Fruit fly (Drosophila melanogaster) whole organism, prepupa: ENCODE data around the gene CG5815.
A peak's percentile ranks its signal among the peaks of the same experiment; 100 is the strongest.

ENCODE experiments used
- Blimp-1 ChIP-seq: fragments of 200-800 bp; sonication (Bioruptor generic); optimal IDR thresholded peaks from 3 replicates; lab custom pipeline; 2017; ENCODE audit warnings: missing biosample characterization, missing genetic modification characterization, mild to moderate bottlenecking, moderate library complexity, missing genetic modification reagents
- CG10669 ChIP-seq: fragments of 200-800 bp; sonication (Bioruptor generic); optimal IDR thresholded peaks from 3 replicates; lab custom pipeline; 2018; ENCODE audit warnings: missing biosample characterization, mild to moderate bottlenecking, missing genetic modification characterization, moderate library complexity
- CG11294 ChIP-seq: fragments of 200-800 bp; sonication (Bioruptor generic); IDR thresholded peaks from 2 replicates; pipeline ENCODE4 v1.3.6; 2022; ENCODE audit warnings: missing biosample characterization, missing genetic modification characterization
- CG11762 ChIP-seq: fragments of 200-800 bp; sonication (Bioruptor generic); optimal IDR thresholded peaks from 3 replicates; lab custom pipeline; 2016; ENCODE audit warnings: missing biosample characterization, missing genetic modification characterization; ENCODE audit not compliant: insufficient read depth
- CG15336 ChIP-seq: fragments of 200-800 bp; sonication (Bioruptor generic); IDR thresholded peaks from 2 replicates; pipeline ENCODE4 v1.3.6; 2022; ENCODE audit warnings: missing biosample characterization, missing genetic modification characterization
- CG1621 ChIP-seq: fragments of 200-800 bp; sonication (Bioruptor generic); optimal IDR thresholded peaks from 3 replicates; lab custom pipeline; 2018; ENCODE audit warnings: missing biosample characterization, mild to moderate bottlenecking, missing genetic modification characterization
- CG3032 ChIP-seq: fragments of 200-800 bp; optimal IDR thresholded peaks from 2 replicates; lab custom pipeline; 2019; ENCODE audit warnings: missing biosample characterization, mild to moderate bottlenecking, missing genetic modification characterization, moderate library complexity
- CG32006 ChIP-seq: fragments of 200-800 bp; sonication (Bioruptor generic); optimal IDR thresholded peaks from 3 replicates; lab custom pipeline; 2017; ENCODE audit warnings: missing biosample characterization, mild to moderate bottlenecking, missing genetic modification characterization
- CG3919 ChIP-seq: fragments of 200-800 bp; sonication (Bioruptor generic); optimal IDR thresholded peaks from 3 replicates; lab custom pipeline; 2016; ENCODE audit warnings: missing biosample characterization, missing genetic modification characterization
- CG6163 ChIP-seq: fragments of 200-800 bp; sonication (Bioruptor generic); IDR thresholded peaks from 3 replicates; pipeline ENCODE4 v1.3.6; 2022; ENCODE audit warnings: missing biosample characterization, missing genetic modification characterization
- CG6276 ChIP-seq: fragments of 200-800 bp; sonication (Bioruptor generic); optimal IDR thresholded peaks from 2 replicates; lab custom pipeline; 2017; ENCODE audit warnings: missing biosample characterization, mild to moderate bottlenecking, missing genetic modification characterization
- CG6792 ChIP-seq: fragments of 200-800 bp; sonication (Bioruptor generic); optimal IDR thresholded peaks from 3 replicates; lab custom pipeline; 2016; ENCODE audit warnings: missing biosample characterization, missing genetic modification characterization
- CG6808 ChIP-seq: fragments of 200-800 bp; sonication (Bioruptor generic); optimal IDR thresholded peaks from 3 replicates; lab custom pipeline; 2017; ENCODE audit warnings: missing biosample characterization, missing genetic modification characterization, mild to moderate bottlenecking, moderate library complexity, missing genetic modification reagents
- CG6854 ChIP-seq: fragments of 200-800 bp; sonication (Bioruptor generic); optimal IDR thresholded peaks from 2 replicates; lab custom pipeline; 2017; ENCODE audit warnings: missing biosample characterization, mild to moderate bottlenecking, missing genetic modification characterization
- CG7368 ChIP-seq: fragments of 200-800 bp; sonication (Bioruptor generic); optimal IDR thresholded peaks from 3 replicates; lab custom pipeline; 2016; ENCODE audit warnings: missing biosample characterization, missing genetic modification characterization
- CG8319 ChIP-seq: fragments of 200-800 bp; sonication (Bioruptor generic); optimal IDR thresholded peaks from 3 replicates; lab custom pipeline; 2016; ENCODE audit warnings: missing biosample characterization, missing genetic modification characterization
- CG8632 ChIP-seq: fragments of 200-800 bp; sonication (Bioruptor generic); optimal IDR thresholded peaks from 3 replicates; lab custom pipeline; 2016; ENCODE audit warnings: missing biosample characterization, missing genetic modification characterization
- CG9139 ChIP-seq: fragments of 200-800 bp; sonication (Bioruptor generic); optimal IDR thresholded peaks from 3 replicates; lab custom pipeline; 2017; ENCODE audit warnings: missing biosample characterization, mild to moderate bottlenecking, missing genetic modification characterization
- Eip75B ChIP-seq: fragments of 200-800 bp; sonication (Bioruptor generic); optimal IDR thresholded peaks from 3 replicates; lab custom pipeline; 2016; ENCODE audit warnings: missing biosample characterization, missing genetic modification characterization
- Eip78C ChIP-seq: fragments of 200-800 bp; sonication (Bioruptor generic); peaks from one replicate; lab custom pipeline; 2016; ENCODE audit warnings: missing biosample characterization, missing genetic modification characterization
- Eip93F ChIP-seq: fragments of 200-800 bp; sonication (Bioruptor generic); optimal IDR thresholded peaks from 2 replicates; lab custom pipeline; 2016; ENCODE audit warnings: missing biosample characterization, mild to moderate bottlenecking, missing genetic modification characterization
- Ets21C ChIP-seq: fragments of 200-800 bp; sonication (Bioruptor generic); optimal IDR thresholded peaks from 3 replicates; lab custom pipeline; 2016; ENCODE audit warnings: missing biosample characterization, missing genetic modification characterization
- Hr38 ChIP-seq: sonication (Bioruptor generic); optimal IDR thresholded peaks from 2 replicates; lab custom pipeline; 2016; ENCODE audit warnings: missing biosample characterization, missing genetic modification characterization
- Hr39 ChIP-seq: fragments of 200-800 bp; sonication (Bioruptor generic); optimal IDR thresholded peaks from 2 replicates; lab custom pipeline; 2016; ENCODE audit warnings: missing biosample characterization, missing genetic modification characterization
- Hr4 ChIP-seq: fragments of 200-800 bp; sonication (Bioruptor generic); optimal IDR thresholded peaks from 3 replicates; lab custom pipeline; 2016; ENCODE audit warnings: missing biosample characterization, missing genetic modification characterization
- Lpt ChIP-seq: fragments of 200-800 bp; sonication (Bioruptor generic); optimal IDR thresholded peaks from 3 replicates; lab custom pipeline; 2016; ENCODE audit warnings: missing biosample characterization, missing genetic modification characterization
- Met ChIP-seq: fragments of 200-800 bp; sonication (Bioruptor generic); optimal IDR thresholded peaks from 3 replicates; lab custom pipeline; 2016; ENCODE audit warnings: missing biosample characterization, missing genetic modification characterization
- Smox ChIP-seq: fragments of 200-800 bp; sonication (Bioruptor generic); optimal IDR thresholded peaks from 3 replicates; lab custom pipeline; 2016; ENCODE audit warnings: missing biosample characterization, missing genetic modification characterization
- Sox14 ChIP-seq: fragments of 200-800 bp; sonication (Bioruptor generic); optimal IDR thresholded peaks from 3 replicates; lab custom pipeline; 2016; ENCODE audit warnings: missing biosample characterization, missing genetic modification characterization
- Sox15 ChIP-seq: fragments of 200-800 bp; sonication (Bioruptor generic); optimal IDR thresholded peaks from 3 replicates; lab custom pipeline; 2016; ENCODE audit warnings: missing biosample characterization, missing genetic modification characterization
- acj6 ChIP-seq: fragments of 200-800 bp; sonication (Bioruptor generic); optimal IDR thresholded peaks from 3 replicates; lab custom pipeline; 2016; ENCODE audit warnings: missing biosample characterization, missing genetic modification characterization
- cyc ChIP-seq: fragments of 200-800 bp; sonication (Bioruptor generic); optimal IDR thresholded peaks from 3 replicates; lab custom pipeline; 2016; ENCODE audit warnings: missing biosample characterization, missing genetic modification characterization
- dsx ChIP-seq: fragments of 200-800 bp; optimal IDR thresholded peaks from 3 replicates; lab custom pipeline; 2019; ENCODE audit warnings: missing biosample characterization, mild to moderate bottlenecking, missing genetic modification characterization, moderate library complexity; ENCODE audit not compliant: poor library complexity, severe bottlenecking
- eg ChIP-seq: fragments of 200-800 bp; sonication (Bioruptor generic); IDR thresholded peaks from 3 replicates; pipeline ENCODE4 v1.3.6; 2022; ENCODE audit warnings: missing biosample characterization, missing genetic modification characterization
- fd59A ChIP-seq: fragments of 200-800 bp; sonication (Bioruptor generic); optimal IDR thresholded peaks from 2 replicates; lab custom pipeline; 2017; ENCODE audit warnings: missing biosample characterization, mild to moderate bottlenecking, missing genetic modification characterization, missing genetic modification reagents
- fd85E ChIP-seq: fragments of 200-800 bp; sonication (Bioruptor generic); optimal IDR thresholded peaks from 3 replicates; lab custom pipeline; 2016; ENCODE audit warnings: missing biosample characterization, missing genetic modification characterization
- fkh ChIP-seq: fragments of 200-800 bp; sonication (Bioruptor generic); optimal IDR thresholded peaks from 3 replicates; lab custom pipeline; 2017; ENCODE audit warnings: missing biosample characterization, mild to moderate bottlenecking, missing genetic modification characterization, moderate library complexity
- lz ChIP-seq: fragments of 200-800 bp; sonication (Bioruptor generic); optimal IDR thresholded peaks from 3 replicates; lab custom pipeline; 2016; ENCODE audit warnings: missing biosample characterization, missing genetic modification characterization
- net ChIP-seq: fragments of 200-800 bp; sonication (Bioruptor generic); optimal IDR thresholded peaks from 3 replicates; lab custom pipeline; 2016; ENCODE audit warnings: missing biosample characterization, missing genetic modification characterization
- pdm3 ChIP-seq: fragments of 200-800 bp; sonication (Bioruptor generic); optimal IDR thresholded peaks from 3 replicates; lab custom pipeline; 2016; ENCODE audit warnings: missing biosample characterization, missing genetic modification characterization
- salr ChIP-seq, 2 experiments: fragments of 200-800 bp; sonication (Bioruptor generic); optimal IDR thresholded peaks; 3 replicates each; lab custom pipeline; 2016 to 2018; ENCODE audit warnings: missing biosample characterization in 2 of 2, missing genetic modification characterization in 2 of 2, mild to moderate bottlenecking in 1 of 2
- spab ChIP-seq: fragments of 200-800 bp; sonication (Bioruptor generic); optimal IDR thresholded peaks from 2 replicates; lab custom pipeline; 2017; ENCODE audit warnings: missing biosample characterization, mild to moderate bottlenecking, missing genetic modification characterization, missing genetic modification reagents
- ss ChIP-seq, 2 experiments: fragments of 200-800 bp; sonication (Bioruptor generic); optimal IDR thresholded peaks; 2 replicates in 1 of 2; 3 replicates in 1 of 2; lab custom pipeline; 2017 to 2018; ENCODE audit warnings: mild to moderate bottlenecking in 2 of 2, missing biosample characterization in 2 of 2, missing genetic modification characterization in 2 of 2, moderate library complexity in 1 of 2
- svp ChIP-seq: fragments of 200-800 bp; sonication (Bioruptor generic); peaks from one replicate; lab custom pipeline; 2016; ENCODE audit warnings: missing biosample characterization, missing genetic modification characterization
- topi ChIP-seq: fragments of 200-800 bp; sonication (Bioruptor generic); optimal IDR thresholded peaks from 3 replicates; lab custom pipeline; 2016; ENCODE audit warnings: missing biosample characterization, missing genetic modification characterization
- vri ChIP-seq: fragments of 200-800 bp; sonication (Bioruptor generic); optimal IDR thresholded peaks from 3 replicates; lab custom pipeline; 2016; ENCODE audit warnings: missing biosample characterization, mild to moderate bottlenecking, missing genetic modification characterization

Gene CG5815

DNA sequence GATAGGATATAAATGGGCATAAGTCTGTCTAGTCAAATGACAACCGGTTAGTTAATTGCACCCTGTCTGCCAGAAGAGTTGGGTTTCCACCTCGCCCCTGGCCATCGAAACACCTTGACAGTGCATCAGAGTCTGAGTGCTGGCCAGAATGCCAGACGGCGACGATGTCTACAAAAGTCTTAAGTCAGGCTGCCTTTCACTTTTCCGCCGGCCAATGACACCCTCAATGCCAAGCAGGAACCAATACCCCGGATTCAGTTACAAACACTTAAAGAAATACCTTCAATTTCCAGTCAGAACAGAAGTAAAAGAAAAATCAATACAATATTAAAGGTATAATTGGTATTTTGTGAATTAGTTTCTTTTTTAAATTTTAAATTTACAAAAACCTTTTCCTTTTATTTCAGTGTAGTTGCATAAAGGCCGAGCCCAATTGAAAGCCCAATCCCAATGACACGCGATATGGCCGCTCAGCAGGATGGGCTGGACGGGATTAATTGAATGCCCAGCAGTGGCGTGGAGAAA lies 27.8 kb upstream of the CG5815 start (continued):
- no peak for TF ChIP-seq CG1621 (tag; lab: Kevin White, UChicago)
- TF ChIP-seq net (GFP tag; lab: Kevin White, UChicago) = peak; percentile 22
- TF ChIP-seq CG10669 = no peak
- no peak for TF ChIP-seq vri (GFP tag; lab: Kevin White, UChicago)
- TF ChIP-seq CG6276 (GFP tag; lab: Kevin White, UChicago) = peak; percentile 8
- peak; percentile 14 for TF ChIP-seq Met (GFP tag; lab: Kevin White, UChicago)
- no peak for TF ChIP-seq Hr38 (GFP tag; lab: Kevin White, UChicago)
- peak; percentile 1 for TF ChIP-seq CG11762 (GFP tag; lab: Kevin White, UChicago)
- TF ChIP-seq Eip93F (GFP tag; lab: Kevin White, UChicago) = no peak
- TF ChIP-seq svp = no peak
- TF ChIP-seq CG8319 (GFP tag; lab: Kevin White, UChicago) = peak; percentile 4
- peak; percentile 6 for TF ChIP-seq CG32006 (GFP tag; lab: Kevin White, UChicago)
- TF ChIP-seq topi (GFP tag; lab: Kevin White, UChicago) = peak; percentile 19
- no peak for TF ChIP-seq CG8632 (GFP tag; lab: Kevin White, UChicago)
- TF ChIP-seq CG6854 (GFP tag; lab: Kevin White, UChicago) = no peak
- peak; percentile 1 for TF ChIP-seq Blimp-1 (GFP tag; lab: Kevin White, UChicago)
- no peak for TF ChIP-seq CG11294
- no peak for TF ChIP-seq lz (GFP tag; lab: Kevin White, UChicago)
- peak; percentile 78 for TF ChIP-seq CG6163 (GFP tag; lab: Robert Waterston, UW)
- no peak for TF ChIP-seq Sox15 (GFP tag; lab: Kevin White, UChicago)
- TF ChIP-seq dsx (GFP tag; lab: Kevin White, UChicago) = peak; percentile 66
- no peak for TF ChIP-seq Smox (GFP tag; lab: Kevin White, UChicago)
- no peak for TF ChIP-seq pdm3 (GFP tag; lab: Kevin White, UChicago)
- TF ChIP-seq fd59A (GFP tag; lab: Kevin White, UChicago) = no peak
- no peak for TF ChIP-seq cyc (GFP tag; lab: Kevin White, UChicago)
- no peak for TF ChIP-seq fd85E
- TF ChIP-seq Sox14 (GFP tag; lab: Kevin White, UChicago) = no peak
- TF ChIP-seq CG15336 (GFP tag; lab: Robert Waterston, UW) = peak; percentile 17; the same call in 1 of the 2 replicates
- TF ChIP-seq CG6792 (GFP tag; lab: Kevin White, UChicago) = peak; percentile 16
- TF ChIP-seq CG3032 = peak; percentile 51
- TF ChIP-seq, all 60 proteins: peak for 26

DNA sequence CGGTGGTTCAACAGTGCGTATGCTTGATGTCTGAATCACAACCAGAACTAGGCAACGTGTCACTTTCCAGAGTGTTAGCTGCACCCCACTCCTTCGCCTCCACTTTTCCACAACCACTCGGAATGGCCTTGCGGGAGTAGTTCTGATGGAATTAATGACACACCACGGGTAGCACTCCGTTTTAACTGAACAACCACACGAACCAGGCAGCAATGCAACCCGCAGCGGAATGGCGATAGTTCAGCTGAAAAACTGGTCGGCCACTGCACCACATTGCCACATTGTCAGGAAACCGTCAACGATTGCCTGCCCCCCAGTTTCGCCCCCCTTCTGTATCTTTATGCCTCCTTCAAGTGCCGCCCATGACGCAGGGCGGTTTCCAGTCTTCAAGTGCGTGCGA lies 24.8 kb upstream of the CG5815 start, which contains the start of gene Cpr97Ea:
TSS of gene Cpr97Ea (minus strand) at position 230 of the 400 bp plus-strand sequence.
- TF ChIP-seq fkh (no peak), ss (GFP tag; optimal IDR thresholded peaks at IDR 0.05; lab: Kevin White, UChicago) (peak; percentile 0 to 18), CG1621 (tag; lab: Kevin White, UChicago) (peak; percentile 76), Eip78C (peak; percentile 18), Eip93F (GFP tag; lab: Kevin White, UChicago) (no peak), CG7368 (GFP tag; lab: Kevin White, UChicago) (no peak)

DNA sequence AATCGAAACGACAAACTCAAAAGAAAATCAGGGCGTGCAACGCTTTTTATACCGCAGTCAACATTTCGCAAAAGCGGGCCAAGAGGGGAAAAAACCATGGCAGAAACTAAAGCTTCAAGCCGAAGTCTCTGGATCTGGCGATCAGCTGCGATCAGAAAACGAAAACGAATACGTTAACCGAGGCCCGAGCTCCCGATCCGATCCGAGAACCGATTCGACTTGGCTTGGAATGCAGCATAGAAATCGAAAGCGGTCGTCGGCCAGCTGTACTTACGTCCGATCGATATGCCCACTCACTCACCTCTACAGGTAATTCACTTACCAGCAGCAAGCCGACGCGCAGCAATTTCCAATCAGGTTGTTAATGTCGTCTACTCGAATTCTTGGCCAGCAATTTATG lies 21.3 kb upstream of the CG5815 start, which contains the start of gene Cpr97Eb:
TSS of gene Cpr97Eb (minus strand) at position 25 of the 400 bp plus-strand sequence.
- TF ChIP-seq Hr39 (GFP tag; lab: Kevin White, UChicago) (no peak), Lpt (GFP tag; lab: Kevin White, UChicago) (peak; percentile 25), CG6163 (GFP tag; lab: Robert Waterston, UW) (peak; percentile 54; the same call in 2 of the 3 replicates), acj6 (GFP tag; lab: Kevin White, UChicago) (no peak), CG3919 (GFP tag; lab: Kevin White, UChicago) (no peak), spab (GFP tag; lab: Kevin White, UChicago) (no peak), CG9139 (GFP tag; lab: Kevin White, UChicago) (no peak), Eip75B (GFP tag; lab: Kevin White, UChicago) (peak; percentile 42), Hr4 (GFP tag; lab: Kevin White, UChicago) (no peak), ss (GFP tag; optimal IDR thresholded peaks at IDR 0.05; lab: Kevin White, UChicago) (peak in 1 of 2 experiments; percentile 43), CG6808 (GFP tag; lab: Kevin White, UChicago) (no peak), CG11762 (GFP tag; lab: Kevin White, UChicago) (no peak), topi (GFP tag; lab: Kevin White, UChicago) (no peak), Blimp-1 (GFP tag; lab: Kevin White, UChicago) (peak; percentile 84), salr (GFP tag; optimal IDR thresholded peaks at IDR 0.05; lab: Kevin White, UChicago) (no peak), dsx (GFP tag; lab: Kevin White, UChicago) (no peak), pdm3 (GFP tag; lab: Kevin White, UChicago) (no peak), Eip78C (peak; percentile 18), eg (GFP tag; lab: Robert Waterston, UW) (0 out of 3 replicates have a peak, but pooled peaks have one; percentile 21), Ets21C (GFP tag; lab: Kevin White, UChicago) (no peak), Smox (GFP tag; lab: Kevin White, UChicago) (no peak), Sox14 (GFP tag; lab: Kevin White, UChicago) (no peak), CG11294 (no peak)
- TF ChIP-seq, all 60 proteins: peak for 7
